Worm (Caenorhabditis elegans) whole organism, L2 larva: ENCODE data around the gene srz-56.

Source experiments
- ceh-16 ChIP-seq: fragments of 150-350 bp; optimal IDR thresholded peaks from 2 replicates; lab custom pipeline; 2014; ENCODE audit warnings: missing biosample characterization, missing genetic modification characterization
- ceh-82 ChIP-seq: fragments of 150-350 bp; optimal IDR thresholded peaks from 2 replicates; lab custom pipeline; 2014; ENCODE audit warnings: missing biosample characterization, missing genetic modification characterization
- crh-2 ChIP-seq: sonication (generic microtip); optimal IDR thresholded peaks from 2 replicates; lab custom pipeline; 2017; ENCODE audit warnings: missing biosample characterization, missing genetic modification characterization
- elt-1 ChIP-seq: fragments of 150-350 bp; optimal IDR thresholded peaks from 2 replicates; lab custom pipeline; 2014; ENCODE audit warnings: missing biosample characterization, missing genetic modification characterization
- fos-1 ChIP-seq: fragments of 150-350 bp; optimal IDR thresholded peaks from 2 replicates; lab custom pipeline; 2014; ENCODE audit warnings: missing biosample characterization, missing genetic modification characterization
- lin-11 ChIP-seq: fragments of 150-350 bp; sonication (generic microtip); optimal IDR thresholded peaks from 2 replicates; lab custom pipeline; 2014; ENCODE audit warnings: missing biosample characterization, missing genetic modification characterization, inconsistent platforms, mixed read lengths
- lin-13 ChIP-seq: fragments of 150-350 bp; optimal IDR thresholded peaks from 2 replicates; lab custom pipeline; 2014; ENCODE audit warnings: missing biosample characterization, missing genetic modification reagents, missing genetic modification characterization
- lin-39 ChIP-seq: fragments of 150-350 bp; optimal IDR thresholded peaks from 2 replicates; lab custom pipeline; 2014; ENCODE audit warnings: missing biosample characterization, missing genetic modification reagents, missing genetic modification characterization
- mdl-1 ChIP-seq, 2 experiments: fragments of 150-350 bp in 1 of 2; sonication (generic microtip) in 1 of 2; optimal IDR thresholded peaks; 2 replicates each; lab custom pipeline; 2017; ENCODE audit warnings: missing biosample characterization in 2 of 2, missing genetic modification characterization in 2 of 2
- nhr-11 ChIP-seq: fragments of 150-350 bp; optimal IDR thresholded peaks from 2 replicates; lab custom pipeline; 2014; ENCODE audit warnings: missing biosample characterization, missing genetic modification characterization
- nhr-21 ChIP-seq: fragments of 150-350 bp; optimal IDR thresholded peaks from 2 replicates; lab custom pipeline; 2014; ENCODE audit warnings: missing biosample characterization, missing genetic modification characterization
- nhr-25 ChIP-seq: fragments of 150-350 bp; sonication (generic microtip); optimal IDR thresholded peaks from 3 replicates; lab custom pipeline; 2014; ENCODE audit warnings: missing biosample characterization, missing genetic modification characterization

The srz-56 gene

DNA sequence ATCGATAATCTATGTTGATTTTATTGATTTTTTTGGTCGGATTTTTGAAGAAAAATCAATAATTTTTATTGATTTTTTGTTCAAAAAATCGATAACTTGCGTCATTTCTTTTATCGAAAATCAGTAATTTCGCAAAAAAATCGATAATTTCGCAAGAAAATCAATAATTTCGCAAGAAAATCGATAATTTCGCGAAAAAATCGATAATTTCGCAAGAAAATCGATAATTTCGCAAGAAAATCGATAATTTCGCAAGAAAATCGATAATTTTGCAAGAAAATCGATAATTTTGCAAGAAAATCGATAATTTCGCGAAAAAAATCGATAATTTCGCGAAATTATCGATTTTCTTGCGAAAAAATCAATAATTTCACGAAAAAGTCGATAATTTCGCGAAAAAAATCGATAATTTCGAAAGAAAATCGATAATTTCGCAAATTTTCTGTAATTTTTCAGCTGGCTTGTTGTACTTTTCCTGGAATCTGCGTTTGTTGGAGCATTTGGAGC is 42.8 kb downstream of the srz-56 start:
- TF ChIP-seq ceh-16 (no peak), crh-2 (tag; lab: Kevin White, UChicago) (no peak), elt-1 (tag; lab: Kevin White, UChicago) (no peak)

- TF ChIP-seq lin-11 (tag; lab: Kevin White, UChicago): no peak
- no peak for TF ChIP-seq ceh-82 (tag; lab: Kevin White, UChicago)
- no peak for TF ChIP-seq nhr-21 (tag; lab: Kevin White, UChicago)
- TF ChIP-seq lin-39: no peak
- TF ChIP-seq lin-13: no peak
- TF ChIP-seq nhr-25 (tag; lab: Kevin White, UChicago): no peak
- no peak for TF ChIP-seq mdl-1 (tag; optimal IDR thresholded peaks at IDR 0.05; lab: Kevin White, UChicago)
- TF ChIP-seq nhr-11: no peak
Measured at ce11 chrIII:2288261-2288660, 47.7 kb downstream of the srz-56 start.

DNA sequence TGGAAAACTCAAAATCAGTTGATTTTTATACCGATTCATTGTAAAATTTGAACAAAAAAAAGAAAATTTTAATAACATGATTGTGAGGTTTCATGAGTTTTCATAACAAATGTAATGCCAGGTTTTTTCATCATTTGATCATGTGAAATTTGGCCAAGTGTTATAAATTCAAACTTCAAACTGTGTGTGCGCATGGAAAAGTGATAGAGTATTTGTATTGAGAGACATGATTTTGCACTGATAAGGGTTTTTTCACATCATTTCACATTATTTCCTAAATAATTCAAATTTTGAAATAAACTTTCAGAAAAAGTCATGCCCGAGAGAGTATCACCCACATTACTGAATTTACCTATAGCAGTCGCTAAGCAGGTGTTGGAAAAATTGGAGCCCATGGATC is 50.6 kb downstream of the srz-56 start, which contains the start of gene fbxa-219:
Gene fbxa-219, plus strand, starts transcription at position 277 of the 400 bp plus-strand sequence.
- TF ChIP-seq nhr-21 (tag; lab: Kevin White, UChicago): no peak
- TF ChIP-seq fos-1 (tag; lab: Kevin White, UChicago): peak; percentile 13
- TF ChIP-seq crh-2 (tag; lab: Kevin White, UChicago): peak; percentile 7
